Worm (Caenorhabditis elegans): Measurements from ENCODE around the gene dhgd-1.

The dhgd-1 gene

DNA sequence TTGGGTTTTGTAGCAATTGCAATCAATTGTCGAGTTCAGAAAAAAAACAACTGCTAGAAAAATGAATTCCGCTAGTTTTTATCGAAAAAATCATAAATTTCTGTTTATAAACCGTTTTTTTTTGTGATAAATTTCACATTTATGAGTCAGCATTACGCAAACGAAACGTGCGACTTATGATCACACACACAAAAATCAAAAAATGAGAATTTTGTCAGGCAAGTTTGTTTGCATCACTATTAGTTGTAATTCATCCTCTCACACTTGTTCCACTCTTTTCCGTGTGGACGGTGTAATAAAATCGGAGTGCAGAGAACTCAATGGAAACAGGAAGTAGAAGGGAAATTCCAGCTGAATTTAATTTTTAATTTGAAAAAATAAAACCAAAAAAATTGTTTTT is 25.5 kb upstream of the dhgd-1 start, which contains the start of gene pcs-1:
Gene pcs-1 (minus strand): TSS at position 344 of the 400 bp plus-strand sequence.
- TF ChIP-seq npax-4 (tag; optimal IDR thresholded peaks at IDR 0.05) = no peak

ce11 chrII:11572944-11573343 is 21.1 kb upstream of the dhgd-1 start, which contains the start of gene F54D5.2:
F54D5.2 (plus strand) TSS chrII:11573180.
- TF ChIP-seq F13H6.1 (tag; optimal IDR thresholded peaks at IDR 0.05) (no peak), sox-2 (GFP tag; IDR thresholded peaks at IDR 0.05) (no peak), lin-11 (tag; optimal IDR thresholded peaks at IDR 0.05) (no peak), ceh-30 (tag; optimal IDR thresholded peaks at IDR 0.05) (no peak), ceh-31 (tag; optimal IDR thresholded peaks at IDR 0.05) (no peak), syd-9 (tag; optimal IDR thresholded peaks at IDR 0.05) (no peak), ceh-6 (GFP tag; optimal IDR thresholded peaks at IDR 0.05) (no peak), zip-5 (tag; optimal IDR thresholded peaks at IDR 0.05) (no peak), dmd-4 (tag; optimal IDR thresholded peaks at IDR 0.05; ENCODE audit: borderline replicate concordance) (no peak), pros-1 (tag; optimal IDR thresholded peaks at IDR 0.05) (no peak), ceh-14 (tag; optimal IDR thresholded peaks at IDR 0.05) (no peak), C08G9.2 (tag; optimal IDR thresholded peaks at IDR 0.05) (no peak), rnt-1 (tag; optimal IDR thresholded peaks at IDR 0.05) (no peak), T23F11.4 (GFP tag; optimal IDR thresholded peaks at IDR 0.05) (no peak), sdc-2 (tag; optimal IDR thresholded peaks at IDR 0.05) (no peak), nfya-1 (tag; optimal IDR thresholded peaks at IDR 0.05) (no peak), ref-2 (tag; optimal IDR thresholded peaks at IDR 0.05) (no peak), tbx-7 (tag; optimal IDR thresholded peaks at IDR 0.05) (no peak), ttx-3 (tag; optimal IDR thresholded peaks at IDR 0.05) (no peak), hlh-8 (tag; optimal IDR thresholded peaks at IDR 0.05) (no peak)

ce11 chrII:11571260-11571854 is 19.5 kb upstream of the dhgd-1 start, which contains the start of gene F54D5.3:
F54D5.3 (plus strand) TSS chrII:11571805.
- TF ChIP-seq ttx-3 (tag; optimal IDR thresholded peaks at IDR 0.05) = no peak
- no peak for TF ChIP-seq lin-11 (tag; optimal IDR thresholded peaks at IDR 0.05)
- TF ChIP-seq fax-1 (tag; optimal IDR thresholded peaks at IDR 0.05) = no peak
- TF ChIP-seq lim-6 (tag; optimal IDR thresholded peaks at IDR 0.05) = no peak
- no peak for TF ChIP-seq hlh-15 (tag; optimal IDR thresholded peaks at IDR 0.05)
- TF ChIP-seq pax-1 (tag; optimal IDR thresholded peaks at IDR 0.05) = no peak
- no peak for TF ChIP-seq C38D4.7 (GFP tag; optimal IDR thresholded peaks at IDR 0.05)
- TF ChIP-seq hlh-8 (tag; optimal IDR thresholded peaks at IDR 0.05) = no peak
- TF ChIP-seq fkh-6 (tag; optimal IDR thresholded peaks at IDR 0.05) = no peak
- no peak for TF ChIP-seq F13H6.1 (tag; optimal IDR thresholded peaks at IDR 0.05)
- TF ChIP-seq K02D7.2 (tag; optimal IDR thresholded peaks at IDR 0.05) = no peak
- no peak for TF ChIP-seq unc-86 (tag; optimal IDR thresholded peaks at IDR 0.05)

ce11 chrII:11569213-11569868 is 17.5 kb upstream of the dhgd-1 start, which contains the start of the genes F54D5.23 and F54D5.4:
F54D5.23 (minus strand) TSS chrII:11569287.
F54D5.4 (plus strand) TSS chrII:11569818.
- TF ChIP-seq pros-1 (tag; optimal IDR thresholded peaks at IDR 0.05) (no peak), fax-1 (tag; optimal IDR thresholded peaks at IDR 0.05) (no peak), ceh-2 (tag; optimal IDR thresholded peaks at IDR 0.05) (no peak), unc-3 (GFP tag; conservative IDR thresholded peaks at IDR 0.05) (no peak), unc-3 (tag; optimal IDR thresholded peaks at IDR 0.05) (no peak), ceh-9 (tag; optimal IDR thresholded peaks at IDR 0.05) (no peak), odd-2 (tag; optimal IDR thresholded peaks at IDR 0.05) (no peak), fkh-6 (tag; optimal IDR thresholded peaks at IDR 0.05) (no peak), sox-2 (GFP tag; IDR thresholded peaks at IDR 0.05) (no peak), T23F11.4 (GFP tag; optimal IDR thresholded peaks at IDR 0.05) (no peak), fkh-10 (GFP tag; optimal IDR thresholded peaks at IDR 0.05) (no peak), ceh-18 (tag; optimal IDR thresholded peaks at IDR 0.05) (no peak), nhr-11 (tag; optimal IDR thresholded peaks at IDR 0.05) (no peak), lim-6 (tag; optimal IDR thresholded peaks at IDR 0.05) (no peak), sdc-2 (tag; optimal IDR thresholded peaks at IDR 0.05) (no peak), unc-86 (tag; optimal IDR thresholded peaks at IDR 0.05) (no peak), unc-42 (tag; optimal IDR thresholded peaks at IDR 0.05) (no peak), mec-3 (tag; optimal IDR thresholded peaks at IDR 0.05; ENCODE audit: borderline replicate concordance) (no peak)

Measured in whole organism, late embryonic.